Fruit fly (Drosophila melanogaster): ENCODE measurements around the gene CG7840.

CG7840 gene

dm6 chr2L:8279400-8280065, 25.9 kb upstream of the CG7840 start (continued):
- peak; percentile 80 for TF ChIP-seq CG12391 (tag; optimal IDR thresholded peaks at IDR 0.05)
- TF ChIP-seq CG3281 (GFP tag; optimal IDR thresholded peaks at IDR 0.05) = no peak
- TF ChIP-seq nmo (GFP tag; optimal IDR thresholded peaks at IDR 0.05) = peak; percentile 84
- TF ChIP-seq Med (GFP tag) = peak; percentile 91
- TF ChIP-seq CG15269 (tag; optimal IDR thresholded peaks at IDR 0.05) = no peak

DNA sequence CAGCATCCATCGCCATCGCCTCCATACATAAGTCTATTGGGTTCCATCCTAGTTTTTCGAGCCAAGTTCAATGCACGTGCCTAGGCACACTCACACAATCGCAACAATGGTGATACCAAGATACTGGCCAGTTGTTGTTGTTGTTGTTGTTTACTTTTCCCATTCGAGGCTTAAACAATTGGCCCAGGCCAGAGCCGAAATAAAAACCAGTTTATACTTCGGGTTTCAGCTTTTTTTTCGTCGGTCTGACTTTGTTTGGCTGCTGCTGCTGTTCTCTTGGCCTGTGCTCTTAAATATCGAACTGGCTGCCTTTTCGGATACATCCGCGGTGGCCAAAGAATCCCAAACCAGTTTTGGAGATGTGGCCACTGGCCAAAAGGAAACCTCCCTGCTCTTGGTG, 25.2 kb upstream of the CG7840 start:
- TF ChIP-seq row (GFP tag; IDR thresholded peaks at IDR 0.05) = no peak
- TF ChIP-seq onecut (GFP tag; IDR thresholded peaks at IDR 0.05) = peak; percentile 79; the same call in 1 of the 2 replicates
- TF ChIP-seq CG18764 (GFP tag; optimal IDR thresholded peaks at IDR 0.05) = no peak
- no peak for TF ChIP-seq CG6854 (GFP tag; optimal IDR thresholded peaks at IDR 0.05)
- TF ChIP-seq Bteb2 (GFP tag; optimal IDR thresholded peaks at IDR 0.05) = no peak
- peak; percentile 44 for TF ChIP-seq CG12769 (tag; optimal IDR thresholded peaks at IDR 0.05)
- TF ChIP-seq peb (GFP tag; IDR thresholded peaks at IDR 0.05) = no peak
- no peak for TF ChIP-seq Meics (GFP tag; optimal IDR thresholded peaks at IDR 0.05)
- TF ChIP-seq bcd (GFP tag; optimal IDR thresholded peaks at IDR 0.05) = no peak
- TF ChIP-seq jigr1 (GFP tag; IDR thresholded peaks at IDR 0.05) = no peak
- peak; percentile 21 for TF ChIP-seq lbe (GFP tag; optimal IDR thresholded peaks at IDR 0.05)
- 0 out of 2 replicates have a peak, but pooled peaks have one; percentile 5 for TF ChIP-seq Drgx (GFP tag; IDR thresholded peaks at IDR 0.05)
- TF ChIP-seq ci (GFP tag; IDR thresholded peaks at IDR 0.05) = no peak
- TF ChIP-seq HLHmδ (GFP tag; optimal IDR thresholded peaks at IDR 0.05) = peak; percentile 25
- peak; percentile 95 for TF ChIP-seq chinmo (GFP tag; IDR thresholded peaks at IDR 0.05; ENCODE audit: partially characterized antibody)
- no peak for TF ChIP-seq CG9876 (GFP tag; optimal IDR thresholded peaks at IDR 0.05)
- TF ChIP-seq abd-A (tag; optimal IDR thresholded peaks at IDR 0.05) = peak; percentile 2
- TF ChIP-seq cwo (GFP tag; optimal IDR thresholded peaks at IDR 0.05) = peak; percentile 60
- no peak for TF ChIP-seq sisA (GFP tag; IDR thresholded peaks at IDR 0.05)
- no peak for TF ChIP-seq esg (GFP tag; conservative IDR thresholded peaks at IDR 0.05)
- no peak for TF ChIP-seq CG7963 (GFP tag; IDR thresholded peaks at IDR 0.05; ENCODE audit: partially characterized antibody)
- no peak for TF ChIP-seq CG18262 (tag; optimal IDR thresholded peaks at IDR 0.05)
- TF ChIP-seq tgo (GFP tag; IDR thresholded peaks at IDR 0.05) = 0 out of 3 replicates have a peak, but pooled peaks have one; percentile 5
- peak; percentile 14; the same call in 1 of the 2 replicates for TF ChIP-seq vvl (GFP tag; IDR thresholded peaks at IDR 0.05)
- TF ChIP-seq hbn (GFP tag; IDR thresholded peaks at IDR 0.05; ENCODE audit: partially characterized antibody) = no peak
- no peak for TF ChIP-seq eve (GFP tag; optimal IDR thresholded peaks at IDR 0.05)
- peak; percentile 5 to 6 for TF ChIP-seq Trl (optimal IDR thresholded peaks at IDR 0.05)
- no peak for TF ChIP-seq Trl (GFP tag; optimal IDR thresholded peaks at IDR 0.05)
- TF ChIP-seq kah (GFP tag; optimal IDR thresholded peaks at IDR 0.05) = no peak
- no peak for TF ChIP-seq Neu2 (GFP tag; optimal IDR thresholded peaks at IDR 0.05; ENCODE audit: borderline replicate concordance)
- no peak for TF ChIP-seq CG10274 (GFP tag; optimal IDR thresholded peaks at IDR 0.05)
- TF ChIP-seq Deaf1 (tag; optimal IDR thresholded peaks at IDR 0.05) = peak; percentile 84
- no peak for TF ChIP-seq GATAe (GFP tag; conservative IDR thresholded peaks at IDR 0.05)
- peak; percentile 87 for TF ChIP-seq CG3163 (GFP tag; optimal IDR thresholded peaks at IDR 0.05)
- TF ChIP-seq hb (GFP tag; IDR thresholded peaks at IDR 0.05; ENCODE audit: partially characterized antibody) = no peak
- no peak for TF ChIP-seq Aef1 (GFP tag; IDR thresholded peaks at IDR 0.05)
- TF ChIP-seq bsh (GFP tag; optimal IDR thresholded peaks at IDR 0.05) = no peak
- no peak for TF ChIP-seq pb (GFP tag; optimal IDR thresholded peaks at IDR 0.05)
- peak; percentile 23 for TF ChIP-seq D (optimal IDR thresholded peaks at IDR 0.05)
- TF ChIP-seq D (GFP tag; optimal IDR thresholded peaks at IDR 0.05) = no peak
- TF ChIP-seq kni (GFP tag; optimal IDR thresholded peaks at IDR 0.05) = peak; percentile 88
- no peak for TF ChIP-seq bbx (GFP tag; IDR thresholded peaks at IDR 0.05; ENCODE audit: partially characterized antibody)
- TF ChIP-seq pita (GFP tag; optimal IDR thresholded peaks at IDR 0.05) = no peak
- 0 out of 2 replicates have a peak, but pooled peaks have one; percentile 11 for TF ChIP-seq chm (GFP tag; IDR thresholded peaks at IDR 0.05)

Data from whole organism, embryonic.